Fruit fly (Drosophila melanogaster) whole organism, wandering third instar larva: ENCODE results near the gene Ptp61F.

Source experiments
- Abd-B ChIP-seq: fragments of >200 bp; optimal IDR thresholded peaks from 2 replicates; lab custom pipeline; 2017; ENCODE audit warnings: missing biosample characterization, missing genetic modification characterization
- CG32264 ChIP-seq: fragments of 200-800 bp; sonication (Bioruptor generic); optimal IDR thresholded peaks from 2 replicates; lab custom pipeline; 2016; ENCODE audit warnings: missing biosample characterization, missing genetic modification characterization
- CG9705 ChIP-seq: fragments of 200-800 bp; sonication (Bioruptor generic); optimal IDR thresholded peaks from 2 replicates; lab custom pipeline; 2018; ENCODE audit warnings: missing biosample characterization, mild to moderate bottlenecking, missing genetic modification characterization
- CrebA ChIP-seq: fragments of 200-800 bp; sonication (Bioruptor generic); optimal IDR thresholded peaks from 2 replicates; lab custom pipeline; 2016; ENCODE audit warnings: missing biosample characterization, mild to moderate bottlenecking, missing genetic modification characterization, borderline replicate concordance
- Dfd ChIP-seq: fragments of >200 bp; optimal IDR thresholded peaks from 2 replicates; lab custom pipeline; 2017; ENCODE audit warnings: missing biosample characterization, missing genetic modification characterization
- Dif ChIP-seq: fragments of 200-275, 200-300 bp; sonication (Bioruptor generic); optimal IDR thresholded peaks from 2 replicates; lab custom pipeline; 2018; ENCODE audit warnings: missing biosample characterization, missing genetic modification characterization; ENCODE audit not compliant: partially characterized antibody
- GATAd ChIP-seq: sonication (Bioruptor generic); optimal IDR thresholded peaks from 2 replicates; lab custom pipeline; 2016; ENCODE audit warnings: missing biosample characterization, missing genetic modification characterization
- HLH106 ChIP-seq: fragments of 200-800 bp; optimal IDR thresholded peaks from 3 replicates; lab custom pipeline; 2019; ENCODE audit warnings: missing biosample characterization, mild to moderate bottlenecking, missing genetic modification characterization, moderate library complexity
- Hnf4 ChIP-seq: fragments of 200-800 bp; sonication (Bioruptor generic); optimal IDR thresholded peaks from 2 replicates; lab custom pipeline; 2016; ENCODE audit warnings: missing biosample characterization, mild to moderate bottlenecking, missing genetic modification characterization
- Hr78 ChIP-seq: fragments of >200 bp; optimal IDR thresholded peaks from 2 replicates; lab custom pipeline; 2017; ENCODE audit warnings: missing biosample characterization, missing genetic modification characterization
- Hr83 ChIP-seq: fragments of 200-300 bp; sonication (Bioruptor generic); optimal IDR thresholded peaks from 2 replicates; lab custom pipeline; 2016; ENCODE audit warnings: missing biosample characterization, mild to moderate bottlenecking, missing genetic modification characterization, moderate library complexity; ENCODE audit not compliant: poor library complexity, severe bottlenecking
- Jra ChIP-seq: sonication (Bioruptor generic); optimal IDR thresholded peaks from 2 replicates; lab custom pipeline; 2016; ENCODE audit warnings: missing biosample characterization, missing genetic modification characterization
- Mio ChIP-seq: sonication (Bioruptor generic); optimal IDR thresholded peaks from 2 replicates; lab custom pipeline; 2016; ENCODE audit warnings: missing biosample characterization, missing genetic modification characterization
- Myc ChIP-seq: fragments of >200 bp; optimal IDR thresholded peaks from 2 replicates; lab custom pipeline; 2017
- N ChIP-seq: fragments of >200 bp; optimal IDR thresholded peaks from 2 replicates; lab custom pipeline; 2018; ENCODE audit warnings: missing biosample characterization, missing external identifiers, missing genetic modification characterization
- OdsH ChIP-seq: fragments of 200-800 bp; sonication (Bioruptor generic); optimal IDR thresholded peaks from 2 replicates; lab custom pipeline; 2016; ENCODE audit warnings: missing biosample characterization, mild to moderate bottlenecking, missing genetic modification characterization
- Rel ChIP-seq, 2 experiments: fragments of 200-800 bp; sonication (Bioruptor generic) in 1 of 2; optimal IDR thresholded peaks; 2 replicates in 1 of 2; 3 replicates in 1 of 2; lab custom pipeline; 2016 to 2019; ENCODE audit warnings: mild to moderate bottlenecking in 2 of 2, missing biosample characterization in 2 of 2, missing genetic modification characterization in 2 of 2, moderate library complexity in 1 of 2
- Sp1 ChIP-seq: fragments of 200-800 bp; sonication (Bioruptor generic); optimal IDR thresholded peaks from 3 replicates; lab custom pipeline; 2019; ENCODE audit warnings: missing biosample characterization, mild to moderate bottlenecking, missing genetic modification characterization, moderate library complexity
- Vsx2 ChIP-seq: fragments of 200-300, 225-300 bp; sonication (Bioruptor generic); optimal IDR thresholded peaks from 2 replicates; lab custom pipeline; 2018; ENCODE audit warnings: missing biosample characterization, missing genetic modification characterization; ENCODE audit not compliant: partially characterized antibody
- br ChIP-seq: fragments of 200-800 bp; sonication (Bioruptor generic); optimal IDR thresholded peaks from 2 replicates; lab custom pipeline; 2016; ENCODE audit warnings: missing biosample characterization, missing genetic modification characterization
- brk ChIP-seq: fragments of 200-800 bp; sonication (Bioruptor generic); optimal IDR thresholded peaks from 2 replicates; lab custom pipeline; 2016; ENCODE audit warnings: missing biosample characterization, mild to moderate bottlenecking, missing genetic modification characterization
- dl ChIP-seq, 2 experiments: fragments of 175-275, 200-275 bp in 1 of 2; fragments of 200-275 bp in 1 of 2; sonication (Bioruptor generic); optimal IDR thresholded peaks; lab custom pipeline; 2018; ENCODE audit warnings: mild to moderate bottlenecking in 2 of 2, missing biosample characterization in 2 of 2, missing genetic modification characterization in 2 of 2, moderate library complexity in 2 of 2; ENCODE audit not compliant: partially characterized antibody in 2 of 2, insufficient read depth in 1 of 2
- dmrt93B ChIP-seq: fragments of 200-800 bp; sonication (Bioruptor generic); optimal IDR thresholded peaks from 2 replicates; lab custom pipeline; 2018; ENCODE audit warnings: missing biosample characterization, mild to moderate bottlenecking, missing genetic modification characterization
- dsf ChIP-seq: sonication (Bioruptor generic); optimal IDR thresholded peaks from 2 replicates; lab custom pipeline; 2016; ENCODE audit warnings: missing biosample characterization, missing genetic modification characterization, borderline replicate concordance
- ey ChIP-seq: fragments of 200-800 bp; sonication (Bioruptor generic); optimal IDR thresholded peaks from 2 replicates; lab custom pipeline; 2016; ENCODE audit warnings: missing biosample characterization, missing genetic modification characterization
- foxo ChIP-seq, 2 experiments: fragments of 200-800 bp; sonication (Bioruptor generic); optimal IDR thresholded peaks; 2 replicates in 1 of 2; 3 replicates in 1 of 2; lab custom pipeline; 2016 to 2017; ENCODE audit warnings: missing biosample characterization in 2 of 2, missing genetic modification characterization in 2 of 2
- fru ChIP-seq: fragments of 200-800 bp; sonication (Bioruptor generic); optimal IDR thresholded peaks from 3 replicates; lab custom pipeline; 2016; ENCODE audit warnings: missing biosample characterization, mild to moderate bottlenecking, missing genetic modification characterization
- h ChIP-seq: fragments of 200-800 bp; sonication (Bioruptor generic); optimal IDR thresholded peaks from 3 replicates; lab custom pipeline; 2016; ENCODE audit warnings: missing biosample characterization, mild to moderate bottlenecking, missing genetic modification characterization
- jim ChIP-seq: fragments of 175-275, 200-325 bp; sonication (Bioruptor generic); optimal IDR thresholded peaks from 2 replicates; lab custom pipeline; 2016; ENCODE audit warnings: missing biosample characterization, mild to moderate bottlenecking, missing genetic modification characterization
- lola ChIP-seq: fragments of >200 bp; optimal IDR thresholded peaks from 2 replicates; lab custom pipeline; 2017; ENCODE audit warnings: missing biosample characterization, missing genetic modification characterization
- pan ChIP-seq: fragments of >200 bp; optimal IDR thresholded peaks from 2 replicates; lab custom pipeline; 2017
- psq ChIP-seq: fragments of 200-800 bp; sonication (Bioruptor generic); optimal IDR thresholded peaks from 3 replicates; lab custom pipeline; 2017; ENCODE audit warnings: missing biosample characterization, mild to moderate bottlenecking, missing genetic modification characterization, moderate library complexity
- rgr ChIP-seq: fragments of 200-800 bp; sonication (Bioruptor generic); optimal IDR thresholded peaks from 3 replicates; lab custom pipeline; 2016; ENCODE audit warnings: missing biosample characterization, mild to moderate bottlenecking, missing genetic modification characterization
- sage ChIP-seq: fragments of 200-800 bp; sonication (Bioruptor generic); optimal IDR thresholded peaks from 2 replicates; lab custom pipeline; 2016; ENCODE audit warnings: missing biosample characterization, mild to moderate bottlenecking, missing genetic modification characterization
- sv ChIP-seq: fragments of 200-800 bp; sonication (Bioruptor generic); optimal IDR thresholded peaks from 3 replicates; lab custom pipeline; 2016; ENCODE audit warnings: missing biosample characterization, missing genetic modification characterization
- tai ChIP-seq: sonication (Bioruptor generic); optimal IDR thresholded peaks from 2 replicates; lab custom pipeline; 2016; ENCODE audit warnings: missing biosample characterization, missing genetic modification characterization
- usp ChIP-seq: fragments of >200 bp; optimal IDR thresholded peaks from 2 replicates; lab custom pipeline; 2017; ENCODE audit warnings: missing biosample characterization, missing genetic modification characterization
- woc ChIP-seq: sonication (Bioruptor generic); optimal IDR thresholded peaks from 2 replicates; lab custom pipeline; 2016; ENCODE audit warnings: missing biosample characterization, mild to moderate bottlenecking, missing genetic modification characterization

Ptp61F gene

DNA sequence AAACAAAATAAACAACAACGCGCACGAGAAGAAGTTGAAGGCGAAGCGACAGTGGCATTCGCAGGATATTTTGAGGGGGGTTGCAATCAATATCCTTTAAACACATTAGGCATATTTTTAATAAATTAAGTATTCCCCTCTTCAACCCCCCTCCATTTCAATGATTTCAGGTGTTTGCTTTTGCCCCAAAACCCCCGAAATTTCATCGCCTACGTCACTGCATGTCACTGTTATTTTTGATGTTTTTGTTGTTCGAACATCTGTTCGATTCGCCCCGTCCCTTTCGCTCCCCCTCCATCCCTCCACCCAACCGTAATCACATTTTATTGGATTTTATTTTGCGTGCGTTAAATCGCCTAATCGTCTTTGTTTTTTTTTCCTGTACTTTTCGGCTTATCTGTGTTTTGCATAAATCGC, 106.8 kb downstream of the Ptp61F start:
- TF ChIP-seq Abd-B (GFP tag; lab: Kevin White, UChicago), result no peak
- no peak for TF ChIP-seq Dfd (GFP tag; lab: Kevin White, UChicago)
- TF ChIP-seq Rel (GFP tag; optimal IDR thresholded peaks at IDR 0.05; lab: Kevin White, UChicago), result no peak
- TF ChIP-seq Rel (tag; optimal IDR thresholded peaks at IDR 0.05; lab: Kevin White, UChicago), result peak; percentile 68
- TF ChIP-seq Vsx2 (GFP tag; lab: Kevin White, UChicago), result no peak
- TF ChIP-seq N (GFP tag; lab: Kevin White, UChicago), result no peak
- no peak for TF ChIP-seq CrebA (GFP tag; lab: Kevin White, UChicago)
- peak; percentile 81 for TF ChIP-seq psq (GFP tag; lab: Kevin White, UChicago)
- TF ChIP-seq Hr78 (GFP tag; lab: Kevin White, UChicago), result no peak
- TF ChIP-seq dl (GFP tag; optimal IDR thresholded peaks at IDR 0.05; lab: Kevin White, UChicago; ENCODE audit: insufficient read depth in 1 of 2, partially characterized antibody in 2 of 2), result no peak
- TF ChIP-seq usp (GFP tag; lab: Kevin White, UChicago), result no peak
- TF ChIP-seq CG32264 (GFP tag; lab: Kevin White, UChicago), result peak; percentile 58
- peak; percentile 67 for TF ChIP-seq sv (GFP tag; lab: Kevin White, UChicago)
- no peak for TF ChIP-seq Myc (lab: Kevin White, UChicago)
- TF ChIP-seq HLH106 (tag; lab: Kevin White, UChicago), result peak; percentile 86
- peak; percentile 62 for TF ChIP-seq Hr83
- TF ChIP-seq GATAd (GFP tag; lab: Kevin White, UChicago), result no peak
- peak; percentile 73 for TF ChIP-seq dmrt93B (GFP tag; lab: Kevin White, UChicago)
- TF ChIP-seq foxo (GFP tag; optimal IDR thresholded peaks at IDR 0.05; lab: Kevin White, UChicago), result peak in 1 of 2 experiments; percentile 89
- peak; percentile 68 for TF ChIP-seq woc (GFP tag; lab: Kevin White, UChicago)
- TF ChIP-seq Hnf4 (GFP tag; lab: Kevin White, UChicago), result peak; percentile 73
- TF ChIP-seq OdsH, result peak; percentile 80
- peak; percentile 92 for TF ChIP-seq h
- peak; percentile 67 for TF ChIP-seq Sp1 (GFP tag; lab: Kevin White, UChicago)
- TF ChIP-seq sage (GFP tag; lab: Kevin White, UChicago), result peak; percentile 18
- no peak for TF ChIP-seq pan (lab: Kevin White, UChicago)
- no peak for TF ChIP-seq Dif (GFP tag; lab: Kevin White, UChicago)
- TF ChIP-seq br (GFP tag; lab: Kevin White, UChicago), result peak; percentile 80
- TF ChIP-seq rgr (GFP tag; lab: Kevin White, UChicago), result peak; percentile 86
- peak; percentile 85 for TF ChIP-seq ey
- peak; percentile 12 for TF ChIP-seq brk (GFP tag; lab: Kevin White, UChicago)
- peak; percentile 25 for TF ChIP-seq Jra (GFP tag; lab: Kevin White, UChicago)
- TF ChIP-seq Mio (GFP tag; lab: Kevin White, UChicago), result no peak
- peak; percentile 58 for TF ChIP-seq tai (GFP tag; lab: Kevin White, UChicago)
- TF ChIP-seq lola, result no peak
- peak; percentile 14 for TF ChIP-seq jim (GFP tag; lab: Kevin White, UChicago)
- TF ChIP-seq fru (GFP tag; lab: Kevin White, UChicago), result peak; percentile 83
- no peak for TF ChIP-seq dsf (GFP tag; lab: Kevin White, UChicago)
- no peak for TF ChIP-seq CG9705
- TF ChIP-seq, all 38 proteins: peak for 22

DNA sequence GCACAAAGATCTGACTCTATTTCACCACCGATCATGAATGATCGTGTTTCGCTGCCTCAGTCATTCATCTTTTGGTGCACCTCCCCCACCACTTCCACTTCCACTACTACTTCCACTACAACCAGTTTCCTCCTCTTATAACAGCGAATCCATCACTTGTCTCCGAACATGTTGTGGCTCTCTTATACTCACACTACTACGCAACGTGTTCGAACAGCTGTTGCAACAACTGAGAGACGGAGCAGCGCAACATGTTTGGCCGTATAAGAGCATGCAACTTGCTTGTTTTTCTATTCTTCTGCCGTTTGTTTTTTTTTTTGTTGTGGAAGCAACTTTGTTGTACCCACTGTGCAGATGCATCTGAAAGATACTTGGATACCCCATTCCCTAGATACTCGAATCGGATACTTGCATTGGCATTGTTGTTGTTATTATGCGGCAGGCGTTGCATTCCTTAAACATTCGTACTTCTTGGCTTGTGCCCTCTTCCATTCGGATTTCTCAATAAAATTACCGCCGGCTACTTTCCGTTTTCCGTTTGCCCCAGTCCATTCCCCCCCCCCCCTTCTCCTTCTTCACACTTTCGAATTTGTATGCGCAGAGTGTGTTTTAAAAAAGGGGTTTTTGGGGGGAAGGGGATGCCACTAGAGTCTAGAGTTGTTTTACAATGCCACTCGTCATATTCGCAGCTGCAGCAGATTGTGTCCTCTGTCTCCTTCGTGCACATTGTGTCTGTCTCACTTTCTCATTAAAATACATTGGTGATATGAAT, 108.0 kb downstream of the Ptp61F start:
- TF ChIP-seq dl (GFP tag; optimal IDR thresholded peaks at IDR 0.05; lab: Kevin White, UChicago; ENCODE audit: insufficient read depth in 1 of 2, partially characterized antibody in 2 of 2) (peak in 1 of 2 experiments; percentile 6), Dfd (GFP tag; lab: Kevin White, UChicago) (no peak), CrebA (GFP tag; lab: Kevin White, UChicago) (peak; percentile 34)
